Fruit fly (Drosophila melanogaster) S2 (cell line): Measurements from ENCODE around the gene Pkcdelta.

Source experiments
- CG8478 ChIP-seq: fragments of >200 bp; optimal IDR thresholded peaks from 2 replicates; lab custom pipeline; 2018
- CTCF ChIP-seq, 2 experiments: fragments of >200 bp; optimal IDR thresholded peaks; 2 replicates each; lab custom pipeline; 2018

Pkcdelta gene

DNA sequence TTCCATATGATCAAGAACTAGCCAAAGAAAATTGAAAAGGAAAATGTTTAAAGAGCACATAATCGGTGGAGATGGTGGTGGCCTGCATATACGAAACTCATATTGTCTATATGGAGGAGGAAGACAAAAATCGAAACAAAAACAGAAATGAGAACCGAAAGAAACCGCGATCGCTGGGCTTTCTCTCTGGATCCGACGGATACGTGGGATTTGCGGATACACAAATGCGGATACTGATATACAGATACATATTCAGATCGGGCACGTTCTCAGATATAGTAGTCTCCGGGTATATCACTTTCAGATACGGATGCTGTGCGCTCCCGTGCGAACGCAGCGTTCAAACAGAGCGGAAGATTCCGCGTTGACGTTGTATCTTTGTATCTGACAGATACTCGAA lies at the start of gene Pkcdelta:
Gene Pkcdelta (plus strand): TSS at position 301 of the 400 bp plus-strand sequence.
- TF ChIP-seq CTCF (optimal IDR thresholded peaks at IDR 0.05; lab: Kevin White, UChicago) (no peak), CG8478 (lab: Kevin White, UChicago) (no peak)

DNA sequence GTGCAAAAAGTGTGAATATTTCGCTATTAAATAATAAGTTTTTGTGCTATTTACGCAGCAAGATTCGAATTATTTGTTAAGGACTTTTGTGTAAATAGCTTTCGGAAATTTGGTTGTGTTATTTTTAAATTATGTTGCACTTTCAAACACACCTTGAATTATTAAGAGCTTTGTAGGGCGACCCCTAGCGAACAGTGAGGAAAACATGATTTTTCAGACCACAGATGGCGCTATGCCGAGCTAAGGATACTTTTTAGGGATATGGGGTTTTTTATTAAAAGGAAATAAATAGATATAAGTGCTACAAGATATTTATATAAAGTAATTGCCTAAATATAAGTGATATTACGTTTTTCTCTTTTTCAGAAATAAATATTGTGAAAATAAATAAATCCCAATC lies 45.8 kb upstream of the Pkcdelta start:
- TF ChIP-seq CTCF (optimal IDR thresholded peaks at IDR 0.05; lab: Kevin White, UChicago): peak; percentile 46 to 75
- TF ChIP-seq CG8478 (lab: Kevin White, UChicago): no peak

DNA sequence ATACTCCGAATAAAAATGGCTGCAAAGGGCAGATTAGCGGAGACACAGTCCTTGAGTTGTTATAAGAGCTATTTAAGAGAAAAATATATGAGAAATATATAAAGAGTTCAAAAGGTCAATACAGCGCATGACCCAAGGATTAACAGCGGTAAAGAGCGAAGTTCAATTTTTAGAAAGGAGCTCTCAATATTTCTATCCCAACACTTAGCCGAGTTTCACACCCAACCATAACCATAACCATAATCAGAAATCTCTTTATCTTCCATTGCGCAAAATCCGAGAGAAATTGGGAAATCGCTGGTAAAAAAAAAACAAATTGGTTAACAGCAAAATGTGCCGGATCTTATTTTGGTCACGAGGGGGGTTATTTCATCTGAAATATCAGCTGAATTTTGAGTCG lies 42.9 kb upstream of the Pkcdelta start:
- TF ChIP-seq CTCF (optimal IDR thresholded peaks at IDR 0.05; lab: Kevin White, UChicago) (no peak), CG8478 (lab: Kevin White, UChicago) (no peak)

DNA sequence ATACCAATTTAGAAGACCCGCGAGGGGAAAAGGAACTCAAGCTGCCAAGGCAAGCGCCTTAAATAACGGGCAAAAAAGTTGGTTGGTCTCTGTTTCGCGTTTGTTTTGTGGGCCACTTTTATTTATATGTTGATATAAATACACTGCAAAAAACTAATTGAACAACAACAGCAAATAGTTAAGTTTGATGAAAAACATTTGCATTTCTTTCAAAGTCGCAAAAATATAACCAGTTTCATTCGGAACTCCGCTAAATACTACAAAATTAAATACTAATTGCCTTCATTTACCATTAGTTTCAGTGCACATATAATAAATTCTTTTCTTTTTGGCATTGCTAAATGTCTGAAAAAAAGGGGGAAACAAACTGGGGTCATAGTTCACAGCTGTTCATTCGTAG lies 40.3 kb upstream of the Pkcdelta start:
- TF ChIP-seq CG8478 (lab: Kevin White, UChicago): no peak
- TF ChIP-seq CTCF (optimal IDR thresholded peaks at IDR 0.05; lab: Kevin White, UChicago): no peak

DNA sequence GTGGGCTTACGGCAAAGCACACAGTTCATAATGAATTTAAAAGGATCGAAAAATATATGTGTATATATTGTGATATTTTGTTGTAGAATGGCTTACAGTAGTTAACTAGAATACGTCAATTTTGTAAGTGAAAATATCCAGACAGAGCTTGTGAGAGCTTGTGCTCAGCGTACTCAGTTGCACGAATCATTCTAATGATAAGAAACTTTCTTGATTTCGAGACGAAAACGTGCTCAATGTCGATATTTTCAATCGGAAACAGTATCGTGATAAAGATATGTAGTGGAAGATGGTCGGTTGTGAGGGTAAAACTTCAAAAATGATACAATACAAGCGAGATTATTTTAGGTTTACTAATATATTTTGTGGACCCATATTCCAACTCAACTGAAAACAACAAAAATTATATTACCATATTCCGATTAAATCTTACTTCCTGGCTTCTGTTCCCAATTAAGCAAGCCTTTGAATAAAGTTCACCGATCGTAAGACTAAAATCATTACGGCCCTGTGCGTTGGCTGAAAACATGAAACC lies 23.6 kb upstream of the Pkcdelta start, which contains the start of the genes CG32651 and CG2574:
Gene CG32651 (minus strand): TSS at position 101 of the 535 bp plus-strand sequence.
Gene CG2574 (plus strand): TSS at position 485 of the 535 bp plus-strand sequence.
- TF ChIP-seq CG8478 (lab: Kevin White, UChicago) (no peak), CTCF (optimal IDR thresholded peaks at IDR 0.05; lab: Kevin White, UChicago) (no peak)

DNA sequence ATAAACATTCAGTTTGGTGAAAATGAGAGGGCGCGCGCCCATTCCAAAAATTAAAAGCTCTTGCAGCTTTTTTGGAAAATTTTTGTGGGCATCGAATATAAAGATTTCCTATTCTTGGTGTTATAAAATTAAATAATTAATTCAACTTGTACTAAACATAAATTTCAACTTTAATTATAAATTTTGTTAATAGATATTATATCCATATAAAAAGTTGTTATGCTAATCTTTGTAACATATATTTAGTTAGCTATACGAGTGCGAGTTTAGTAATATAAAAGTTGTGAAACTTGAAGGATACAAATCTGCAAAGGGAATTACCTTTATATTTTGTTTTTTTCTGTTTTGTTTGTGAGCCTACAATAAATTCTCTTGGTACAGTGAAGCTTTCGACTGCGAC lies 558 bp upstream of the Pkcdelta start:
- no peak for TF ChIP-seq CTCF (optimal IDR thresholded peaks at IDR 0.05; lab: Kevin White, UChicago)
- no peak for TF ChIP-seq CG8478 (lab: Kevin White, UChicago)

DNA sequence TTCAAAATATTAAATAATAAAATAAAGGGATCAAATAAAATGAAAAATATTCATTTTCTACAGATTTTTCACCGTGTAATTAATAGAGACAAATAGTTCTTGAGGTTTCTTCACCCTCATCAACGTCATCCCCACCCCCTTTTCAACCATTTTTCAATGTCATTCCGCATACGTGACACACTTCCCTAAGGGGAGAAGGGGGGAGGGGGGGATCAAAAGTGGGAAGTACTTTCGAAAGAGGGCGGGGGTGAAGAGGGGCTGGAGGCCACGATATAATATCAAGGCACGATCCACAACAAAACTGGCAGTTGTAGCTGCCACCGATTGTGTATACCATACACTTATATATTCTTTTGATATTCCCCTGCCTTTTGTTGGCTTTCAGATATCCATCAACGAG lies 2.6 kb downstream of the Pkcdelta start:
- TF ChIP-seq CG8478 (lab: Kevin White, UChicago): no peak
- TF ChIP-seq CTCF (optimal IDR thresholded peaks at IDR 0.05; lab: Kevin White, UChicago): no peak

DNA sequence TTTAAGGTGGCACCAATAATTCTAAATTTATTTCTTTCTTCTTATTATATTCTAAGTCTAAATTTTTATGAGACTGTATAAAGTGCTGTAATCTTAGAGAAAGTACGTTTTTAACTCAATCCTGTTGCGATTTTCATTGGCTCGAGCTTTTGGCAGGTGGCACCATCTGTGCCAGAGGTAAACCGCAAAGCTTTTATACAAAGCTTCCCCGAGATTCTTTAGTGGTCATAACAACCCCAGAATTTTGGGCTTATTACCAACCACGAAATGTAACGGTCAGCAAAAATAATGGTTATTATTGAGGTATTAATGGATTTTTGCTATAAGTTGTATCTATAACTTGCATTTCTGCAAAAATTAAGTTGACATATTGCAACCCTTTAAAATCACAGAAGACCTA lies 5.1 kb downstream of the Pkcdelta start:
- TF ChIP-seq CTCF (optimal IDR thresholded peaks at IDR 0.05; lab: Kevin White, UChicago) (no peak), CG8478 (lab: Kevin White, UChicago) (no peak)

DNA sequence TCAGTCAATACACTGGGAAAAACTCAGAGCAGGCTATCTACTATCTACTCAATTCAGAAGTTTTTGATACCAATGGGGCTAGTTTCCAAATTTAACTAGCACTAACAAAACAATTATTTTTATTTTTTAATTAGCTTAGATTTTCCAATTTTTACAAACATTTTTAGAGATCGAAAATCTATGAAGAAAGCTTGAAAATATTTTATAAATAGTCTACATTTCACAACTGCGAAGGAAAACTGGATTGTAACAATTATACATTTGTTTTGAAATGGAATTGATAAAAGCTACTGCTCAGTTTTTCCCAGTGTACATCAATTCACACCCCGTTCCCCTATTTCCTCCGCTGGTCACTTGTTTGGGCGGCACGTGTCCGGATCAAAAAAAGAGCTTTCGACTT lies 15.8 kb downstream of the Pkcdelta start:
- TF ChIP-seq CTCF (optimal IDR thresholded peaks at IDR 0.05; lab: Kevin White, UChicago): no peak
- TF ChIP-seq CG8478 (lab: Kevin White, UChicago): no peak

DNA sequence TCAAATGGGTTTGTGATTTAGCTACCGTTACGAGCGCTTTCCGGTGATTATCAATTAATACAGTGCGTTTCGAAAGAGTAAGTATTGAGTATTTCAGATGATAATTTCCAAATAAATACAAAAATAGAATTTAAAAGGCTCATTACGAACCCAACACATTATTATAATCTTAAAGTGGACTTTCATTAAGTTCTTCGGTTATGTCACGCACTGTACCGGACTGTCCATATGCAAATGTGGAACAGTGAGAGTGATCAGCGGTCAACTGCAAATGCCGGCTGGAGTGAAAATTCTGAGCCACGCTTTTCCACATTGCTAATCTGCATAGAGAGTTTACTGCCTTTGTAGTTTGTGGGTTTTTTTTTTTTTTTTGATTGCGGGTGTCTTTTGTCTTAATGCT lies 21.7 kb downstream of the Pkcdelta start:
- no peak for TF ChIP-seq CG8478 (lab: Kevin White, UChicago)
- no peak for TF ChIP-seq CTCF (optimal IDR thresholded peaks at IDR 0.05; lab: Kevin White, UChicago)

DNA sequence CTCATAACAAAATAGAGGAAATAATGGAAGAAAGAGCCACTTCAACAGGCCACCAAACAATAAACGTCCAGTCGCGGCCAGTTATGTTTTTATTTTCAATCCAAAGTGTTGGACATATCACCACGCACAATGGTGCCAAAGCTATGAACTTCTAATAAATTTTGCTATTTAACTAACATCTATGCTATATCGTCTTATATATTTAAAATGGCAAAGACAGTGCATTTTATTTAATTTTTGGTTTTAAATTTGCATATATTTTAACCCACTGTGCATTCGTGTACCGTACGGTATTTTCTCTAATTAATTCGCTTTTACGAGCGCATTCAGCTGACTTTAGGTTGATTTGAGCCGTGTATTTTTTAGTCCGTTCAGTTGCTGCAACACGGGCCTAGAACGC lies 22.3 kb downstream of the Pkcdelta start, which contains the start of gene CG15927:
Gene CG15927 (plus strand): TSS at position 372 of the 400 bp plus-strand sequence.
- TF ChIP-seq CTCF (optimal IDR thresholded peaks at IDR 0.05; lab: Kevin White, UChicago): no peak
- TF ChIP-seq CG8478 (lab: Kevin White, UChicago): no peak

DNA sequence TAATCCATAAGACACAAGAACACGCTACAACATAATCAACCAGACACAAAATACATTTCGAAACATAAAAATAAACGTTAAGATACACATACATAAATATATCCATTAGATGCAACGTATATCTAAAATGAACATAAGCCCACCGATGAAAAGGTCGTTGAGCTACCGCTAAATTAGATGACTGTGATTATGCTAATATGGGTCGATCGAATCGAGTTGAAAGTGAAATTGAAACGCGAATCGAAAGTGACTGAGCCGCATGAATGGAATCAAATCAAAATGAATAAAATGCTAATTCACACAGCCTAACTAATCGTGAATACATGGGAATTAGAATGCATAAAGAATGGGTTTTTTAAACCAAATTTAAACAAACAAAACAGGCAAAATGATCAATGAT lies 23.9 kb downstream of the Pkcdelta start:
- TF ChIP-seq CTCF (optimal IDR thresholded peaks at IDR 0.05; lab: Kevin White, UChicago): no peak
- no peak for TF ChIP-seq CG8478 (lab: Kevin White, UChicago)

DNA sequence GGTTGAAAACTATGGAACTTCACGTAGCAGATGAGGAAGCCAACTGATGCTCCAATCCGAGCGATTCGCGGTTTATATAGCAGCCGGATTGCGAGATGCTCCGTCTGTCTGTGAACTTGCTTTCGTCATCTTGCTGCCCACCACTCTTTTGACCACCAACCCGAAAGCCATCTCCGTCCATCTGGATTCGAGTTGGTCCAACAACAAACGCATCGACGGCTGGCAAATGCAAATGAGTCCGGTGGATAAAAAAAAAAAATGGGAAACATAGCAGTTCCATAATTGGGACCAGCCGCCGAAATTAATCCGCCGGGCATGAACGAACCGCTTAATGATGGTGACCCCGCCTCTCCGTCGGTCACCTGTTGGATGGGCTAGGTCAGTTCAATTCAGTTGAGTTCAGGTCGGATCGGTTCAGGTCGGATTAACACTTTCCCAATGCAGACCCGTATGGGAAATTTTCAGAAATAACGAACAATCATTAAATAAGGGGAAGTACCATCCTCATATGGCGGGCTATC lies 25.7 kb downstream of the Pkcdelta start, which contains the start of gene CG15731:
Gene CG15731 (minus strand): TSS at position 51 of the 521 bp plus-strand sequence.
- no peak for TF ChIP-seq CG8478 (lab: Kevin White, UChicago)
- TF ChIP-seq CTCF (optimal IDR thresholded peaks at IDR 0.05; lab: Kevin White, UChicago): no peak

DNA sequence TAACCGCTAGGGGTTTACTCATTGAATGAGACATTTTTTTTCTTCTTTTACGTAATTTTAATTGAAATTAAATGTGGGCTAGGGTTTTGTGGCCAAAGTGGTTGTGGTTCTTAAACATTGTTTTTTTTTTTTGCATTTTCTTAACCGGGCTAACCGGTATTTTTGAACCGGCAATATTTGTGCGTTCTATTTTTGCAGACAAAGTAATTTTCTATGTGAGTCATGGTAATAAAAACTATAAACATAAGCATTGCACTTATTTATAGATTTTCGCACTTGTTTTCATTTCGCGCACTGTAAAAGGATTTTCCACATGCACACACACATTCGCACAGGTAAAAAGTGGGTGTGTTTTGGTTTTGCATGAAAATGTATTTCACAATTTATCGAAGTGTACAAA lies 30.2 kb downstream of the Pkcdelta start:
- TF ChIP-seq CTCF (optimal IDR thresholded peaks at IDR 0.05; lab: Kevin White, UChicago) (no peak), CG8478 (lab: Kevin White, UChicago) (no peak)

DNA sequence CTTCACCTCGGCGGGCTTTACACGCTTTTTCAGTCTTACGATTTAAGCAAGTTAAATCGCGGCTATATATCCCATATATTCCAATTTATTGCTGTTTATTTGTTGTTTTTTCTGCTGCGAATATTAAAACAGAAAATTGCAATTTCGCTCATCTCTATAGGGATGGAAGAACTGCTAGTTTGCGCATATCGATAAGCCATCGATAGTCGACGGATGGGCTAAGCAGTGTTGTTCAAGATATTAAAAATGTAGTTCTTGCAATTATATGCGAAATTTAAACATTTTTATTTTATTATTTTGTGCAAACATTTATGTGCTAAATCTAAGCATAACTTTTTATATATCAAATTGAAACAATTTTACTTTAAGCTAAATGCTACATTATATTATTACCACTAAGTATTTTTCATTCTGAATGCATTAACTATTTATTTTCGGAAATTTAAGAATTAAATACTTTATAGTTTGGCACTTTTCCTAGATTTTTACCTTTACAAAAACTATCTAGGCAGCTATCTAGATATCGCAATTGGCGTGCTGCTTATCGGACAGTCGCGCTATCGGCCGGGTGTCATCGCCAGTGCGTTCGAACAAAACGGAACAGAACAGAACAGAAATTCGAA lies 31.0 kb downstream of the Pkcdelta start, which contains the start of the genes Rab40 and CG42258:
Gene Rab40 (minus strand): TSS at position 177 of the 623 bp plus-strand sequence.
Gene CG42258 (plus strand): TSS at position 593 of the 623 bp plus-strand sequence.
- no peak for TF ChIP-seq CTCF (optimal IDR thresholded peaks at IDR 0.05; lab: Kevin White, UChicago)
